Fruit fly (Drosophila melanogaster): ENCODE measurements around the gene cib.

cib gene

DNA sequence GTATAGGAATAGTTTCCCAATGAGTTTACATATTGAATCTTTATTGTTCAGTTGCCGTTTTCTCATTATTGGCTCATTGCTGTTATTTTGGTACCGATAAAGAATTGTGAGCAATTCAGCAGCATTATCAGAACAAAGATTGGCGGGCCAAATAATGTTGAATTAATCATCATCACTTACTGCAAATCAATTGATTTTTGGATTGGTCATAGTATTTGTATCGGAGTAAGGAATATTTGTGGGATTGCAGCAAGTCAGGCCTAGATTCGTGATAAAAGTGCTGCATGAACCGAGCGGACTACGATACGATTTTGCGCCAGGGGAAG lies 2.2 kb downstream of the cib start (continued):
- TF ChIP-seq CG8119 (GFP tag; IDR thresholded peaks at IDR 0.05) (peak; percentile 34; the same call in 1 of the 3 replicates), Eip75B (GFP tag; optimal IDR thresholded peaks at IDR 0.05) (peak; percentile 14), cyc (GFP tag; optimal IDR thresholded peaks at IDR 0.05) (peak; percentile 25), CG10669 (GFP tag; optimal IDR thresholded peaks at IDR 0.05) (peak; percentile 53), achi (GFP tag; optimal IDR thresholded peaks at IDR 0.05) (peak; percentile 14), CG11902 (GFP tag; optimal IDR thresholded peaks at IDR 0.05) (no peak), CG3032 (tag; optimal IDR thresholded peaks at IDR 0.05) (peak; percentile 59)

DNA sequence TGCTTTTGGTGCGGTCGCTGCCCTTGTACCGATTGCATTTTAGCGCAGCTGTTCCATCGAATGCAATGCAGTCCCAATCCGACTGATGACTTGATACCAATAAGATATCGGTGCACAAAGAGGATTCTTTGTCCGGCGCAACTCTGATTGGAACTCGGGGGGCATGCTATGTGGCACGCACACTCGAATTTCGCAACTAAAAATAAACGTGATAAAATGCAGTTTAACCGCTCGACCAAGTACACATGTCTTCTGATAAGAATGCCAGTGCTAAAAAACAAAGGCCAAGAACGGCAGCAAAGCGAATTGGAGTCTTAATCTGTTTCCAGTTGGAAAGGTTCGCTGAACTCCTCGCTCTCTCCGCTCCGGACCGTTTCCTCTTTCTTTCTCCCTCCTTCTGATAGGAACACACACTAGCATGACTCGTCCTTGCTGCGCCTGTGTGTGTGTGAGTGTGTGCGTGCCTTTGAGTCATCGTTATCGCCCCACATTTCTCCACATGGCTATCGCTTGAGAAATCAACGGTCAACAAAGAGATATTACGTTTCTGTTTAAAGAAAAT lies 2.8 kb downstream of the cib start:
- TF ChIP-seq salr (GFP tag; optimal IDR thresholded peaks at IDR 0.05): no peak
- no peak for TF ChIP-seq CG34406 (GFP tag; optimal IDR thresholded peaks at IDR 0.05)
- TF ChIP-seq svp (GFP tag): peak; percentile 72
- no peak for TF ChIP-seq CG11902 (GFP tag; optimal IDR thresholded peaks at IDR 0.05)
- TF ChIP-seq CG8632 (GFP tag; optimal IDR thresholded peaks at IDR 0.05): no peak
- TF ChIP-seq Blimp-1 (GFP tag; optimal IDR thresholded peaks at IDR 0.05): no peak
- TF ChIP-seq CG4318 (GFP tag; optimal IDR thresholded peaks at IDR 0.05): no peak
- no peak for TF ChIP-seq CG6854 (GFP tag; optimal IDR thresholded peaks at IDR 0.05)
- no peak for TF ChIP-seq lz (GFP tag; optimal IDR thresholded peaks at IDR 0.05)
- no peak for TF ChIP-seq Hr38 (GFP tag; optimal IDR thresholded peaks at IDR 0.05)
- TF ChIP-seq CG8119 (GFP tag; IDR thresholded peaks at IDR 0.05): no peak
- peak; percentile 38 for TF ChIP-seq vri (GFP tag; optimal IDR thresholded peaks at IDR 0.05)
- TF ChIP-seq CG32006 (GFP tag; optimal IDR thresholded peaks at IDR 0.05): no peak
- TF ChIP-seq Hr4 (GFP tag; optimal IDR thresholded peaks at IDR 0.05): no peak
- peak; percentile 32 for TF ChIP-seq dsx (GFP tag; optimal IDR thresholded peaks at IDR 0.05; ENCODE audit: poor library complexity, severe bottlenecking)
- no peak for TF ChIP-seq Lpt (GFP tag; optimal IDR thresholded peaks at IDR 0.05)
- TF ChIP-seq ss (GFP tag; optimal IDR thresholded peaks at IDR 0.05): peak; percentile 26 to 45
- no peak for TF ChIP-seq CG9139 (GFP tag; optimal IDR thresholded peaks at IDR 0.05)
- TF ChIP-seq CG11294 (GFP tag; IDR thresholded peaks at IDR 0.05): no peak
- no peak for TF ChIP-seq fd59A (GFP tag; optimal IDR thresholded peaks at IDR 0.05)
- peak; percentile 46 for TF ChIP-seq Eip78C (GFP tag)
- no peak for TF ChIP-seq dac (GFP tag; optimal IDR thresholded peaks at IDR 0.05)
- TF ChIP-seq Hr39 (GFP tag; optimal IDR thresholded peaks at IDR 0.05): no peak
- TF ChIP-seq Met (GFP tag; optimal IDR thresholded peaks at IDR 0.05): peak; percentile 11
- TF ChIP-seq Eip75B (GFP tag; optimal IDR thresholded peaks at IDR 0.05): peak; percentile 4
- no peak for TF ChIP-seq CG16779 (tag; optimal IDR thresholded peaks at IDR 0.05)
- TF ChIP-seq CG10631 (GFP tag; optimal IDR thresholded peaks at IDR 0.05): no peak
- no peak for TF ChIP-seq Ets21C (GFP tag; optimal IDR thresholded peaks at IDR 0.05)
- no peak for TF ChIP-seq pdm3 (GFP tag; optimal IDR thresholded peaks at IDR 0.05)
- TF ChIP-seq CG8319 (GFP tag; optimal IDR thresholded peaks at IDR 0.05): no peak
- TF ChIP-seq Sox14 (GFP tag; optimal IDR thresholded peaks at IDR 0.05): peak; percentile 53
- no peak for TF ChIP-seq Eip93F (GFP tag; optimal IDR thresholded peaks at IDR 0.05)
- TF ChIP-seq Ets96B (tag; optimal IDR thresholded peaks at IDR 0.05): no peak
- no peak for TF ChIP-seq esn (GFP tag; optimal IDR thresholded peaks at IDR 0.05)
- TF ChIP-seq CG3032 (tag; optimal IDR thresholded peaks at IDR 0.05): no peak

DNA sequence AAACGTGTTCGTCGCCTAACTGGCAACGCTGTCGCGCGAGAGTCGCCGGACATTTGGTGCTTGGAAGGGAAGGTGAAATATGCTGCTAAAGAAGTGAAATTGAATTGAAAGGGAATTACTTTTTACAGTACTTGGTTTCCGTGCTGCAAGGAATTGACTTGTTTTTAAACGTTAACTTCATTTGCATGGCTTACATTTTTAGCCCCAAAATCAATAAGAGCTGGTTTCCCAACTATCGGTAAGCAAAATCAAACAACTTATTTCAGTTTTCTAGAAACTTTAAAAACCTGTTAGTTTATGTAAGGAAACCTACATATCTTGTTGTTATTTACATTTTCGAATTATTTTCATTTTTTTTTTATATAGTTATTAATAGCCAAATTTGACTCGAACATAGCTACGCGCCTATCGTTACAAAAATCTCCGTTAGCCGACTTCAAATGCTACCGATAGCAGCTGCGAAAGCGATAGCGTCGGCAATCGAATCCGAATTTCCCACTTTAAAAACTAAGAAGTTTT lies 7.8 kb downstream of the cib start, which contains the start of the genes dgt4 and Nsun2:
Gene dgt4 (plus strand): TSS at position 4 of the 519 bp plus-strand sequence.
Gene Nsun2 (minus strand): TSS at position 37 of the 519 bp plus-strand sequence.
- TF ChIP-seq vri (GFP tag; optimal IDR thresholded peaks at IDR 0.05) (no peak), net (GFP tag; optimal IDR thresholded peaks at IDR 0.05) (no peak), cyc (GFP tag; optimal IDR thresholded peaks at IDR 0.05) (peak; percentile 29), fkh (GFP tag; optimal IDR thresholded peaks at IDR 0.05) (peak; percentile 7), ss (GFP tag; optimal IDR thresholded peaks at IDR 0.05) (no peak), Eip78C (GFP tag) (peak; percentile 80), Lpt (GFP tag; optimal IDR thresholded peaks at IDR 0.05) (no peak), CG11902 (GFP tag; optimal IDR thresholded peaks at IDR 0.05) (peak; percentile 4), Eip93F (GFP tag; optimal IDR thresholded peaks at IDR 0.05) (no peak), CG16779 (tag; optimal IDR thresholded peaks at IDR 0.05) (no peak), CG4318 (GFP tag; optimal IDR thresholded peaks at IDR 0.05) (no peak), CG6854 (GFP tag; optimal IDR thresholded peaks at IDR 0.05) (no peak), CG7368 (GFP tag; optimal IDR thresholded peaks at IDR 0.05) (no peak), Eip75B (GFP tag; optimal IDR thresholded peaks at IDR 0.05) (peak; percentile 31), svp (GFP tag) (peak; percentile 16), Ets21C (GFP tag; optimal IDR thresholded peaks at IDR 0.05) (peak; percentile 35), fd85E (GFP tag; optimal IDR thresholded peaks at IDR 0.05) (no peak), CG6276 (GFP tag; optimal IDR thresholded peaks at IDR 0.05) (no peak), pdm3 (GFP tag; optimal IDR thresholded peaks at IDR 0.05) (peak; percentile 40), CG6792 (GFP tag; optimal IDR thresholded peaks at IDR 0.05) (no peak), Hr38 (GFP tag; optimal IDR thresholded peaks at IDR 0.05) (no peak), CG8319 (GFP tag; optimal IDR thresholded peaks at IDR 0.05) (no peak), CG9139 (GFP tag; optimal IDR thresholded peaks at IDR 0.05) (no peak), Met (GFP tag; optimal IDR thresholded peaks at IDR 0.05) (peak; percentile 45), fd59A (GFP tag; optimal IDR thresholded peaks at IDR 0.05) (no peak), Sox15 (GFP tag; optimal IDR thresholded peaks at IDR 0.05) (no peak), Blimp-1 (GFP tag; optimal IDR thresholded peaks at IDR 0.05) (no peak), CG34406 (GFP tag; optimal IDR thresholded peaks at IDR 0.05) (no peak)
